Worm (Caenorhabditis elegans) whole organism, L4 larva: ENCODE data around the gene T19E7.6.

Experiments
- D1046.2 ChIP-seq: fragments of 200-800 bp; sonication (Bioruptor generic); IDR thresholded peaks from 2 replicates; pipeline ENCODE4 v1.3.6; 2022; ENCODE audit warnings: missing genetic modification characterization, missing compliant biosample characterization
- F10B5.3 ChIP-seq: sonication (generic microtip); optimal IDR thresholded peaks from 2 replicates; lab custom pipeline; 2016; ENCODE audit warnings: mild to moderate bottlenecking, missing genetic modification characterization, missing compliant biosample characterization
- F26F4.8 ChIP-seq: fragments of 200-800 bp; sonication (Bioruptor generic); conservative IDR thresholded peaks from 2 replicates; pipeline ENCODE4 v1.3.6; 2022; ENCODE audit warnings: missing genetic modification characterization, missing compliant biosample characterization
- F37D6.2 ChIP-seq: sonication (generic microtip); optimal IDR thresholded peaks from 2 replicates; lab custom pipeline; 2016; ENCODE audit warnings: mild to moderate bottlenecking, missing genetic modification characterization, missing compliant biosample characterization
- F44E2.7 ChIP-seq: fragments of 200-800 bp; sonication (Bioruptor generic); IDR thresholded peaks from 2 replicates; pipeline ENCODE4 v2.1.2; 2022; ENCODE audit warnings: missing genetic modification characterization, missing compliant biosample characterization
- F49E8.2 ChIP-seq: sonication (generic microtip); optimal IDR thresholded peaks from 2 replicates; lab custom pipeline; 2016; ENCODE audit warnings: missing compliant biosample characterization, mild to moderate bottlenecking, missing genetic modification characterization, borderline replicate concordance
- T20F7.1 ChIP-seq: fragments of 200-800 bp; sonication (Bioruptor generic); optimal IDR thresholded peaks from 2 replicates; lab custom pipeline; 2018; ENCODE audit warnings: mild to moderate bottlenecking, missing genetic modification characterization, missing compliant biosample characterization
- T26A8.4 ChIP-seq: fragments of 200-800 bp; sonication (Bioruptor generic); IDR thresholded peaks from 2 replicates; pipeline ENCODE4 v1.3.6; 2022; ENCODE audit warnings: missing genetic modification characterization, missing compliant biosample characterization
- Y5F2A.4 ChIP-seq: fragments of 200-800 bp; sonication (Bioruptor generic); optimal IDR thresholded peaks from 2 replicates; lab custom pipeline; 2018; ENCODE audit warnings: mild to moderate bottlenecking, missing genetic modification characterization, missing compliant biosample characterization
- Y75B8A.6 ChIP-seq: fragments of 200-800 bp; sonication (Bioruptor generic); IDR thresholded peaks from 2 replicates; pipeline ENCODE4 v1.3.6; 2022; ENCODE audit warnings: missing genetic modification reagents, missing genetic modification characterization, missing compliant biosample characterization
- ZK337.2 ChIP-seq: fragments of 200-800 bp; sonication (Bioruptor generic); IDR thresholded peaks from 2 replicates; pipeline ENCODE4 v1.3.6; 2022; ENCODE audit warnings: missing genetic modification reagents, missing genetic modification characterization, missing compliant biosample characterization
- ama-1 ChIP-seq: fragments of 150-350 bp; optimal IDR thresholded peaks from 2 replicates; lab custom pipeline; 2014; ENCODE audit warnings: inconsistent platforms, mixed read lengths
- arid-1 ChIP-seq: fragments of 200-800 bp; sonication (Bioruptor generic); conservative IDR thresholded peaks from 2 replicates; pipeline ENCODE4 v1.3.6; 2022; ENCODE audit warnings: missing genetic modification reagents, missing genetic modification characterization, missing compliant biosample characterization
- ceh-28 ChIP-seq: fragments of 150-350 bp; optimal IDR thresholded peaks from 2 replicates; lab custom pipeline; 2014; ENCODE audit warnings: missing biosample characterization, missing genetic modification reagents, missing genetic modification characterization
- ceh-32 ChIP-seq: sonication (generic microtip); optimal IDR thresholded peaks from 2 replicates; lab custom pipeline; 2016; ENCODE audit warnings: mild to moderate bottlenecking, missing genetic modification characterization, missing compliant biosample characterization; ENCODE audit not compliant: poor library complexity
- ceh-44 ChIP-seq: fragments of 200-800 bp; sonication (Bioruptor generic); IDR thresholded peaks from 2 replicates; pipeline ENCODE4 v1.3.6; 2022; ENCODE audit warnings: missing genetic modification reagents, missing genetic modification characterization, missing compliant biosample characterization
- ceh-62 ChIP-seq: sonication (generic microtip); optimal IDR thresholded peaks from 2 replicates; lab custom pipeline; 2017; ENCODE audit warnings: missing biosample characterization, missing genetic modification characterization
- cey-2 ChIP-seq: sonication (generic microtip); optimal IDR thresholded peaks from 3 replicates; lab custom pipeline; 2017; ENCODE audit warnings: missing genetic modification characterization, mild to moderate bottlenecking, missing compliant biosample characterization, antibody characterized with exemption, borderline replicate concordance; ENCODE audit not compliant: insufficient read depth
- daf-19 ChIP-seq: fragments of 200-800 bp; sonication (Bioruptor generic); conservative IDR thresholded peaks from 2 replicates; pipeline ENCODE4 v1.3.6; 2022; ENCODE audit warnings: missing genetic modification characterization, missing compliant biosample characterization
- daf-8 ChIP-seq: fragments of 200-800 bp; sonication (Bioruptor generic); IDR thresholded peaks from 2 replicates; pipeline ENCODE4 v1.3.6; 2022; ENCODE audit warnings: missing genetic modification characterization, missing compliant biosample characterization
- dmd-8 ChIP-seq: fragments of 200-800 bp; sonication (Bioruptor generic); IDR thresholded peaks from 2 replicates; pipeline ENCODE4 v1.3.6; 2022; ENCODE audit warnings: missing genetic modification characterization, missing compliant biosample characterization
- dmd-9 ChIP-seq: fragments of 200-800 bp; sonication (Bioruptor generic); IDR thresholded peaks from 2 replicates; pipeline ENCODE4 v1.3.6; 2022; ENCODE audit warnings: missing genetic modification reagents, missing genetic modification characterization, missing compliant biosample characterization
- duxl-1 ChIP-seq: sonication (generic microtip); optimal IDR thresholded peaks from 2 replicates; lab custom pipeline; 2016; ENCODE audit warnings: mild to moderate bottlenecking, missing genetic modification characterization, moderate library complexity, missing compliant biosample characterization; ENCODE audit not compliant: poor library complexity
- egl-43 ChIP-seq: fragments of 200-800 bp; sonication (Bioruptor generic); IDR thresholded peaks from 2 replicates; pipeline ENCODE4 v1.3.6; 2022; ENCODE audit warnings: missing genetic modification reagents, missing genetic modification characterization, missing compliant biosample characterization
- fkh-10 ChIP-seq: fragments of 150-350 bp; optimal IDR thresholded peaks from 2 replicates; lab custom pipeline; 2014; ENCODE audit warnings: missing biosample characterization, missing genetic modification reagents, missing genetic modification characterization
- fos-1 ChIP-seq: fragments of 150-350 bp; optimal IDR thresholded peaks from 2 replicates; lab custom pipeline; 2014; ENCODE audit warnings: missing biosample characterization, missing genetic modification characterization
- gei-8 ChIP-seq: fragments of 200-800 bp; sonication (Bioruptor generic); optimal IDR thresholded peaks from 2 replicates; lab custom pipeline; 2018; ENCODE audit warnings: mild to moderate bottlenecking, missing genetic modification characterization, missing compliant biosample characterization
- hmg-1.1 ChIP-seq: fragments of 200-800 bp; sonication (Bioruptor generic); IDR thresholded peaks from 2 replicates; pipeline ENCODE4 v1.3.6; 2022; ENCODE audit warnings: missing genetic modification reagents, missing genetic modification characterization, missing compliant biosample characterization
- lin-15B ChIP-seq: fragments of 150-350 bp; sonication (generic microtip); optimal IDR thresholded peaks from 3 replicates; lab custom pipeline; 2014; ENCODE audit warnings: missing biosample characterization, missing genetic modification characterization
- lsy-2 ChIP-seq, 2 experiments: fragments of 150-350 bp in 1 of 2; sonication (generic microtip) in 1 of 2; optimal IDR thresholded peaks; 2 replicates each; lab custom pipeline; 2014 to 2017; ENCODE audit warnings: missing biosample characterization in 2 of 2, missing genetic modification characterization in 2 of 2
- madf-9 ChIP-seq: fragments of 200-800 bp; sonication (Bioruptor generic); conservative IDR thresholded peaks from 2 replicates; pipeline ENCODE4 v1.3.6; 2022; ENCODE audit warnings: missing genetic modification reagents, missing genetic modification characterization, missing compliant biosample characterization
- mxl-2 ChIP-seq: fragments of 200-800 bp; sonication (Bioruptor generic); conservative IDR thresholded peaks from 2 replicates; pipeline ENCODE4 v1.3.6; 2022; ENCODE audit warnings: missing genetic modification reagents, missing genetic modification characterization, missing compliant biosample characterization
- mxl-3 ChIP-seq: fragments of 200-800 bp; sonication (Bioruptor generic); optimal IDR thresholded peaks from 2 replicates; lab custom pipeline; 2018; ENCODE audit warnings: mild to moderate bottlenecking, missing genetic modification characterization, missing compliant biosample characterization
- nhr-10 ChIP-seq: fragments of 150-350 bp; optimal IDR thresholded peaks from 2 replicates; lab custom pipeline; 2014; ENCODE audit warnings: missing biosample characterization, missing genetic modification characterization
- nhr-102 ChIP-seq: sonication (generic microtip); optimal IDR thresholded peaks from 2 replicates; lab custom pipeline; 2016; ENCODE audit warnings: mild to moderate bottlenecking, missing genetic modification characterization, moderate library complexity, missing compliant biosample characterization
- nhr-28 ChIP-seq: fragments of 150-350 bp; optimal IDR thresholded peaks from 2 replicates; lab custom pipeline; 2014; ENCODE audit warnings: missing biosample characterization, missing genetic modification characterization
- nhr-48 ChIP-seq: sonication (generic microtip); optimal IDR thresholded peaks from 2 replicates; lab custom pipeline; 2016; ENCODE audit warnings: mild to moderate bottlenecking, missing genetic modification characterization, missing compliant biosample characterization
- nhr-6 ChIP-seq: fragments of 150-350 bp; optimal IDR thresholded peaks from 2 replicates; lab custom pipeline; 2014; ENCODE audit warnings: missing biosample characterization, missing genetic modification characterization
- nhr-76 ChIP-seq: fragments of 150-350 bp; optimal IDR thresholded peaks from 2 replicates; lab custom pipeline; 2014; ENCODE audit warnings: missing biosample characterization, missing genetic modification characterization
- nhr-77 ChIP-seq: fragments of 150-350 bp; optimal IDR thresholded peaks from 2 replicates; lab custom pipeline; 2014; ENCODE audit warnings: missing biosample characterization, missing genetic modification characterization
- pqm-1 ChIP-seq: sonication (generic microtip); optimal IDR thresholded peaks from 2 replicates; lab custom pipeline; 2017; ENCODE audit warnings: missing biosample characterization, missing genetic modification characterization
- rbr-2 ChIP-seq: sonication (generic microtip); optimal IDR thresholded peaks from 2 replicates; lab custom pipeline; 2016; ENCODE audit warnings: missing genotype, missing genetic modification characterization, missing compliant biosample characterization
- spr-1 ChIP-seq: sonication (generic microtip); optimal IDR thresholded peaks from 2 replicates; lab custom pipeline; 2016; ENCODE audit warnings: mild to moderate bottlenecking, missing genetic modification characterization, missing compliant biosample characterization
- tra-1 ChIP-seq: fragments of 200-800 bp; sonication (Bioruptor generic); IDR thresholded peaks from 2 replicates; pipeline ENCODE4 v1.3.6; 2022; ENCODE audit warnings: missing genetic modification reagents, missing genetic modification characterization, missing compliant biosample characterization
- unc-130 ChIP-seq: sonication (generic microtip); optimal IDR thresholded peaks from 2 replicates; lab custom pipeline; 2016; ENCODE audit warnings: missing genetic modification reagents, missing genetic modification characterization, missing compliant biosample characterization
- unc-39 ChIP-seq: sonication (generic microtip); optimal IDR thresholded peaks from 2 replicates; lab custom pipeline; 2017; ENCODE audit warnings: missing biosample characterization, missing genetic modification characterization
- unc-62 ChIP-seq, 3 experiments: fragments of 150-350 bp in 1 of 3; sonication (generic microtip); optimal IDR thresholded peaks in 2 of 3; peaks in 1 of 3; 1 replicate in 1 of 3; 2 replicates in 2 of 3; lab custom pipeline; 2014 to 2017; ENCODE audit warnings: missing biosample characterization in 3 of 3, missing genetic modification characterization in 3 of 3, missing genetic modification reagents in 3 of 3, missing genotype in 1 of 3
- vab-7 ChIP-seq: fragments of 200-800 bp; sonication (Bioruptor generic); IDR thresholded peaks from 2 replicates; pipeline ENCODE4 v1.3.6; 2022; ENCODE audit warnings: missing genetic modification reagents, missing genetic modification characterization, missing compliant biosample characterization
- zfp-2 ChIP-seq: sonication (generic microtip); optimal IDR thresholded peaks from 2 replicates; lab custom pipeline; 2016; ENCODE audit warnings: mild to moderate bottlenecking, missing genetic modification characterization, missing compliant biosample characterization
- zfp-3 ChIP-seq: fragments of 200-800 bp; sonication (Bioruptor generic); conservative IDR thresholded peaks from 2 replicates; pipeline ENCODE4 v1.3.6; 2022; ENCODE audit warnings: missing genetic modification reagents, missing genetic modification characterization, missing compliant biosample characterization
- ztf-11 ChIP-seq: fragments of 150-350 bp; optimal IDR thresholded peaks from 2 replicates; lab custom pipeline; 2014; ENCODE audit warnings: missing biosample characterization, missing genetic modification characterization
- ztf-7 ChIP-seq: fragments of 150-350 bp; optimal IDR thresholded peaks from 2 replicates; lab custom pipeline; 2014; ENCODE audit warnings: missing biosample characterization, missing genetic modification characterization

The T19E7.6 gene

DNA sequence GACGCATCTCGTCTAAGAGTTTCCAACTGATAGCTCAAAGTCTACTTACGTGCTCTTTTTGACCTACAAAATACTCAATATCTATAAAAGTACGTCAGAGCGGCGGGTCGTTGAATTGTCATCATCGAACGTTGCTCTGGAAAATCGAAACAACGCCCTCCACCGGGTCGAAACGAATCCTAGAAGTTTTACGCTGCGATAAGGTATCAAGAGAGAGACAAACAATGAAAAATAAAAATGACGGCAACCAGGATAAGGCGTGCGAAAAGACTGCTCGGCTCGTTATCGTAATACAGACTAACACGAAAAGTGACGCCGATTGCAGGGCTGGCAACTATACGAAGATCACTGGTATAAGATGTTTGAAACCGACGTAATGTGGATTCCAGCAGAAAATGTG lies 15.1 kb downstream of the T19E7.6 start (continued):
- TF ChIP-seq gei-8 (GFP tag; lab: Kevin White, UChicago) (no peak), mxl-3 (GFP tag; lab: Kevin White, UChicago) (peak; percentile 19), lin-15B (tag; lab: Kevin White, UChicago) (no peak), nhr-28 (peak; percentile 11), spr-1 (tag; lab: Kevin White, UChicago) (no peak), ceh-32 (tag; lab: Kevin White, UChicago) (no peak), cey-2 (tag; lab: Kevin White, UChicago) (no peak), T20F7.1 (GFP tag; lab: Kevin White, UChicago) (no peak), nhr-76 (tag; lab: Kevin White, UChicago) (no peak), fkh-10 (GFP tag; lab: Kevin White, UChicago) (no peak), T26A8.4 (GFP tag; lab: Robert Waterston, UW) (no peak), zfp-3 (GFP tag; lab: Robert Waterston, UW) (no peak), ceh-62 (tag; lab: Kevin White, UChicago) (no peak), F44E2.7 (GFP tag; lab: Robert Waterston, UW) (no peak), dmd-9 (GFP tag; lab: Robert Waterston, UW) (no peak), madf-9 (GFP tag; lab: Robert Waterston, UW) (no peak), nhr-10 (tag; lab: Kevin White, UChicago) (no peak), dmd-8 (no peak), ceh-28 (tag; lab: Kevin White, UChicago) (no peak), mxl-2 (GFP tag; lab: Robert Waterston, UW) (no peak), F26F4.8 (GFP tag; lab: Robert Waterston, UW) (no peak), duxl-1 (no peak), F49E8.2 (no peak), daf-8 (GFP tag; lab: Robert Waterston, UW) (no peak), nhr-48 (tag; lab: Kevin White, UChicago) (peak; percentile 51), unc-130 (GFP tag; lab: Kevin White, UChicago) (no peak), rbr-2 (tag; lab: Kevin White, UChicago) (no peak), ama-1 (lab: Kevin White, UChicago) (no peak), tra-1 (GFP tag; lab: Robert Waterston, UW) (no peak), unc-39 (tag; lab: Kevin White, UChicago) (no peak), D1046.2 (no peak), ztf-11 (tag; lab: Kevin White, UChicago) (no peak), pqm-1 (tag; lab: Kevin White, UChicago) (peak; percentile 55), unc-62 (GFP tag; optimal IDR thresholded peaks at IDR 0.05 in 1 of 2; lab: Kevin White, UChicago) (no peak), unc-62 (tag; optimal IDR thresholded peaks at IDR 0.05; lab: Kevin White, UChicago) (no peak), lsy-2 (tag; optimal IDR thresholded peaks at IDR 0.05; lab: Kevin White, UChicago) (no peak), Y5F2A.4 (GFP tag; lab: Kevin White, UChicago) (no peak), hmg-1.1 (GFP tag; lab: Robert Waterston, UW) (no peak), ceh-44 (GFP tag; lab: Robert Waterston, UW) (no peak), zfp-2 (tag; lab: Kevin White, UChicago) (no peak), F10B5.3 (tag; lab: Kevin White, UChicago) (no peak), egl-43 (GFP tag; lab: Robert Waterston, UW) (no peak), Y75B8A.6 (GFP tag; lab: Robert Waterston, UW) (no peak), ztf-7 (no peak), fos-1 (no peak), ZK337.2 (GFP tag; lab: Robert Waterston, UW) (no peak), F37D6.2 (tag; lab: Kevin White, UChicago) (no peak), nhr-77 (peak; percentile 33), daf-19 (no peak), nhr-6 (no peak), arid-1 (GFP tag; lab: Robert Waterston, UW) (no peak), nhr-102 (tag; lab: Kevin White, UChicago) (peak; percentile 9), vab-7 (no peak)
